Fruit fly (Drosophila melanogaster) whole organism, embryonic: Measurements from ENCODE around the gene CG1971.

Experiments used
- Blimp-1 ChIP-seq: fragments of 200-800 bp; sonication (Bioruptor generic); optimal IDR thresholded peaks from 3 replicates; lab custom pipeline; 2018; ENCODE audit warnings: missing biosample characterization, missing genetic modification characterization, mild to moderate bottlenecking, moderate library complexity, missing genetic modification reagents
- CG10209 ChIP-seq: fragments of 200-800 bp; sonication (Bioruptor generic); optimal IDR thresholded peaks from 3 replicates; lab custom pipeline; 2017; ENCODE audit warnings: missing biosample characterization, mild to moderate bottlenecking, missing genetic modification characterization, missing genetic modification reagents
- CG10565 ChIP-seq: fragments of 200-800 bp; sonication (Bioruptor generic); optimal IDR thresholded peaks from 3 replicates; lab custom pipeline; 2016; ENCODE audit warnings: missing biosample characterization, mild to moderate bottlenecking, missing genetic modification characterization
- CG10654 ChIP-seq: fragments of 200-800 bp; sonication (Bioruptor generic); optimal IDR thresholded peaks from 2 replicates; lab custom pipeline; 2016; ENCODE audit warnings: missing biosample characterization, missing genetic modification characterization
- CG14667 ChIP-seq: fragments of 200-800 bp; sonication (Bioruptor generic); IDR thresholded peaks from 2 replicates; pipeline ENCODE4 v1.3.6; 2022; ENCODE audit warnings: missing biosample characterization, missing genetic modification characterization
- CG2116 ChIP-seq: fragments of 200-800 bp; sonication (Bioruptor generic); optimal IDR thresholded peaks from 3 replicates; lab custom pipeline; 2018; ENCODE audit warnings: missing biosample characterization, mild to moderate bottlenecking, missing genetic modification characterization
- CG2678 ChIP-seq: fragments of 200-800 bp; sonication (Bioruptor generic); optimal IDR thresholded peaks from 3 replicates; lab custom pipeline; 2019; ENCODE audit warnings: missing biosample characterization, mild to moderate bottlenecking, missing genetic modification characterization, moderate library complexity
- CG30431 ChIP-seq: fragments of 200-800 bp; sonication (Bioruptor generic); optimal IDR thresholded peaks from 2 replicates; lab custom pipeline; 2017; ENCODE audit warnings: missing biosample characterization, missing genetic modification characterization
- CG32532 ChIP-seq: fragments of 200-800 bp; sonication (Bioruptor generic); IDR thresholded peaks from 2 replicates; pipeline ENCODE4 v1.3.6; 2022; ENCODE audit warnings: missing biosample characterization, missing genetic modification characterization
- CG32772 ChIP-seq: fragments of 200-800 bp; sonication (Bioruptor generic); IDR thresholded peaks from 2 replicates; pipeline ENCODE4 v1.3.6; 2022; ENCODE audit warnings: missing biosample characterization, missing genetic modification characterization
- CG3995 ChIP-seq: fragments of 200-800 bp; sonication (Bioruptor generic); optimal IDR thresholded peaks from 3 replicates; lab custom pipeline; 2016; ENCODE audit warnings: missing biosample characterization, missing genetic modification characterization
- CG4617 ChIP-seq: fragments of 200-800 bp; sonication (Bioruptor generic); optimal IDR thresholded peaks from 3 replicates; lab custom pipeline; 2016; ENCODE audit warnings: missing biosample characterization, missing genetic modification characterization, borderline replicate concordance
- CG4707 ChIP-seq: fragments of 200-800 bp; sonication (Bioruptor generic); optimal IDR thresholded peaks from 2 replicates; lab custom pipeline; 2018; ENCODE audit warnings: missing biosample characterization, mild to moderate bottlenecking, missing genetic modification characterization, moderate library complexity
- CG6272 ChIP-seq: fragments of 200-800 bp; sonication (Bioruptor generic); IDR thresholded peaks from 2 replicates; pipeline ENCODE4 v1.3.6; 2022; ENCODE audit warnings: missing biosample characterization, missing genetic modification characterization
- CG6654 ChIP-seq: fragments of 200-800 bp; sonication (Bioruptor generic); optimal IDR thresholded peaks from 2 replicates; lab custom pipeline; 2017; ENCODE audit warnings: missing biosample characterization, mild to moderate bottlenecking, missing genetic modification characterization
- CG6689 ChIP-seq: fragments of 200-800 bp; sonication (Bioruptor generic); IDR thresholded peaks from 2 replicates; pipeline ENCODE4 v1.3.6; 2022; ENCODE audit warnings: missing biosample characterization, missing genetic modification characterization
- CG6791 ChIP-seq: fragments of 200-800 bp; sonication (Bioruptor generic); IDR thresholded peaks from 3 replicates; pipeline ENCODE4 v1.3.6; 2022; ENCODE audit warnings: missing biosample characterization, missing genetic modification characterization; ENCODE audit not compliant: partially characterized antibody
- CG7987 ChIP-seq: fragments of 200-800 bp; sonication (Bioruptor generic); optimal IDR thresholded peaks from 2 replicates; lab custom pipeline; 2018; ENCODE audit warnings: missing biosample characterization, mild to moderate bottlenecking, missing genetic modification characterization, moderate library complexity
- CG8281 ChIP-seq: fragments of 200-800 bp; sonication (Bioruptor generic); optimal IDR thresholded peaks from 2 replicates; lab custom pipeline; 2018; ENCODE audit warnings: missing biosample characterization, mild to moderate bottlenecking, missing genetic modification characterization, moderate library complexity
- Dip2 ChIP-seq: fragments of 200-800 bp; sonication (Bioruptor generic); IDR thresholded peaks from 2 replicates; pipeline ENCODE4 v1.3.6; 2022; ENCODE audit warnings: missing biosample characterization, missing genetic modification characterization
- Dp ChIP-seq: fragments of 200-800 bp; sonication (Bioruptor generic); optimal IDR thresholded peaks from 2 replicates; lab custom pipeline; 2018; ENCODE audit warnings: missing biosample characterization, mild to moderate bottlenecking, missing genetic modification characterization, moderate library complexity
- Fer3 ChIP-seq: fragments of 200-800 bp; sonication (Bioruptor generic); optimal IDR thresholded peaks from 2 replicates; lab custom pipeline; 2018; ENCODE audit warnings: missing biosample characterization, mild to moderate bottlenecking, missing genetic modification characterization, moderate library complexity
- H2.0 ChIP-seq: fragments of 200-800 bp; sonication (Bioruptor generic); IDR thresholded peaks from 2 replicates; pipeline ENCODE4 v1.3.6; 2022; ENCODE audit warnings: missing biosample characterization, missing genetic modification characterization
- Hmx ChIP-seq: fragments of 200-800 bp; sonication (Bioruptor generic); optimal IDR thresholded peaks from 2 replicates; lab custom pipeline; 2016; ENCODE audit warnings: missing biosample characterization, missing genetic modification characterization
- MESR4 ChIP-seq: fragments of 200-800 bp; sonication (Bioruptor generic); optimal IDR thresholded peaks from 2 replicates; lab custom pipeline; 2018; ENCODE audit warnings: missing biosample characterization, mild to moderate bottlenecking, missing genetic modification characterization, moderate library complexity
- Six4 ChIP-seq: fragments of 200-800 bp; sonication (Bioruptor generic); optimal IDR thresholded peaks from 2 replicates; lab custom pipeline; 2016; ENCODE audit warnings: missing biosample characterization, missing genetic modification characterization
- Spps ChIP-seq: fragments of 200-800 bp; sonication (Bioruptor generic); optimal IDR thresholded peaks from 2 replicates; lab custom pipeline; 2018; ENCODE audit warnings: missing biosample characterization, mild to moderate bottlenecking, missing genetic modification characterization
- ab ChIP-seq: fragments of 200-800 bp; sonication (Bioruptor generic); optimal IDR thresholded peaks from 2 replicates; lab custom pipeline; 2016; ENCODE audit warnings: missing biosample characterization, missing genetic modification characterization
- chif ChIP-seq, 2 experiments: fragments of 200-800 bp; sonication (Bioruptor generic); optimal IDR thresholded peaks; 3 replicates each; lab custom pipeline; 2016; ENCODE audit warnings: missing biosample characterization in 2 of 2, missing genetic modification characterization in 2 of 2
- chm ChIP-seq: fragments of 200-800 bp; sonication (Bioruptor generic); IDR thresholded peaks from 2 replicates; pipeline ENCODE4 v1.3.6; 2022; ENCODE audit warnings: missing biosample characterization, missing genetic modification characterization
- dimm ChIP-seq: fragments of 200-800 bp; sonication (Bioruptor generic); IDR thresholded peaks from 2 replicates; pipeline ENCODE4 v1.3.6; 2022; ENCODE audit warnings: missing biosample characterization, missing genetic modification characterization
- ems ChIP-seq: fragments of 200-800 bp; sonication (Bioruptor generic); optimal IDR thresholded peaks from 3 replicates; lab custom pipeline; 2016; ENCODE audit warnings: missing biosample characterization, missing genetic modification characterization
- esg ChIP-seq: fragments of 200-800 bp; sonication (Bioruptor generic); conservative IDR thresholded peaks from 2 replicates; pipeline ENCODE4 v1.3.6; 2022; ENCODE audit warnings: missing biosample characterization, missing genetic modification characterization
- fd102C ChIP-seq: fragments of 200-800 bp; sonication (Bioruptor generic); optimal IDR thresholded peaks from 2 replicates; lab custom pipeline; 2018; ENCODE audit warnings: missing biosample characterization, mild to moderate bottlenecking, missing genetic modification characterization, moderate library complexity
- ham ChIP-seq: fragments of 200-800 bp; sonication (Bioruptor generic); IDR thresholded peaks from 2 replicates; pipeline ENCODE4 v1.3.6; 2022; ENCODE audit warnings: missing biosample characterization, missing genetic modification characterization
- hkb ChIP-seq, 2 experiments: fragments of 200-800 bp in 1 of 2; fragments of >200 bp in 1 of 2; sonication (Bioruptor generic) in 1 of 2; IDR thresholded peaks in 1 of 2; optimal IDR thresholded peaks in 1 of 2; 2 replicates each; pipeline versions ENCODE4 v1.3.6 to Lab custom; 2017 to 2022; ENCODE audit warnings: missing biosample characterization in 1 of 2, missing genetic modification characterization in 1 of 2
- ken ChIP-seq: fragments of 200-800 bp; sonication (Bioruptor generic); IDR thresholded peaks from 3 replicates; pipeline ENCODE4 v1.3.6; 2022; ENCODE audit warnings: missing biosample characterization, missing genetic modification characterization
- luna ChIP-seq: fragments of 200-800 bp; sonication (Bioruptor generic); optimal IDR thresholded peaks from 2 replicates; lab custom pipeline; 2016; ENCODE audit warnings: missing biosample characterization, missing genetic modification characterization
- maf-S ChIP-seq: fragments of 200-800 bp; sonication (Bioruptor generic); optimal IDR thresholded peaks from 2 replicates; lab custom pipeline; 2016; ENCODE audit warnings: missing biosample characterization, missing genetic modification characterization
- mirr ChIP-seq: fragments of 200-800 bp; sonication (Bioruptor generic); optimal IDR thresholded peaks from 3 replicates; lab custom pipeline; 2018; ENCODE audit warnings: missing biosample characterization, mild to moderate bottlenecking, missing genetic modification characterization
- otp ChIP-seq: fragments of 200-800 bp; sonication (Bioruptor generic); IDR thresholded peaks from 3 replicates; pipeline ENCODE4, ENCODE4 v1.3.6; 2022; ENCODE audit warnings: missing biosample characterization, missing genetic modification characterization
- repo ChIP-seq: fragments of 200-800 bp; sonication (Bioruptor generic); optimal IDR thresholded peaks from 2 replicates; lab custom pipeline; 2016; ENCODE audit warnings: missing biosample characterization, missing genetic modification characterization
- sim ChIP-seq: fragments of 200-800 bp; sonication (Bioruptor generic); IDR thresholded peaks from 2 replicates; pipeline ENCODE4 v1.3.6; 2022; ENCODE audit warnings: missing biosample characterization, missing genetic modification characterization
- stwl ChIP-seq: fragments of 200-800 bp; sonication (Bioruptor generic); optimal IDR thresholded peaks from 3 replicates; lab custom pipeline; 2018; ENCODE audit warnings: missing biosample characterization, mild to moderate bottlenecking, missing genetic modification characterization, moderate library complexity
- sug ChIP-seq: fragments of 200-800 bp; optimal IDR thresholded peaks from 2 replicates; lab custom pipeline; 2019; ENCODE audit warnings: missing biosample characterization, mild to moderate bottlenecking, missing genetic modification characterization, moderate library complexity
- twi ChIP-seq: fragments of 200-800 bp; optimal IDR thresholded peaks from 2 replicates; lab custom pipeline; 2019; ENCODE audit warnings: missing biosample characterization, mild to moderate bottlenecking, missing genetic modification characterization, moderate library complexity
- wdn ChIP-seq: fragments of 200-800 bp; sonication (Bioruptor generic); IDR thresholded peaks from 2 replicates; pipeline ENCODE4 v1.3.6; 2022; ENCODE audit warnings: missing biosample characterization, missing genetic modification characterization
- zfh1 ChIP-seq: fragments of 200-800 bp; sonication (Bioruptor generic); IDR thresholded peaks from 3 replicates; pipeline ENCODE4 v1.3.6; 2022; ENCODE audit warnings: missing biosample characterization, missing genetic modification characterization

CG1971 gene

dm6 chr3R:31793664-31794417, 11.4 kb upstream of the CG1971 start, which contains the start of the genes Mccc1 and Acf (continued):
- TF ChIP-seq Hmx (GFP tag; lab: Kevin White, UChicago), result no peak
- peak; percentile 33; the same call in 1 of the 3 replicates for TF ChIP-seq zfh1
- TF ChIP-seq Blimp-1 (GFP tag; lab: Kevin White, UChicago), result no peak
- peak; percentile 45; the same call in 1 of the 2 replicates for TF ChIP-seq wdn (GFP tag; lab: Robert Waterston, UW)
- peak; percentile 68; the same call in 2 of the 3 replicates for TF ChIP-seq CG6791 (GFP tag; lab: Robert Waterston, UW)

dm6 chr3R:31794457-31794856, 10.8 kb upstream of the CG1971 start:
- TF ChIP-seq Spps (tag; lab: Kevin White, UChicago) (no peak), ham (no peak), repo (GFP tag; lab: Kevin White, UChicago) (no peak), fd102C (GFP tag; lab: Kevin White, UChicago) (no peak), CG6689 (no peak), H2.0 (GFP tag; lab: Robert Waterston, UW) (no peak), CG10565 (GFP tag; lab: Kevin White, UChicago) (no peak), stwl (tag; lab: Kevin White, UChicago) (peak; percentile 35), hkb (optimal IDR thresholded peaks at IDR 0.05; lab: Kevin White, UChicago) (no peak), hkb (GFP tag; IDR thresholded peaks at IDR 0.05; lab: Robert Waterston, UW) (no peak), chif (GFP tag; optimal IDR thresholded peaks at IDR 0.05; lab: Kevin White, UChicago) (no peak), Dp (GFP tag; lab: Kevin White, UChicago) (peak; percentile 95), CG4617 (GFP tag; lab: Kevin White, UChicago) (no peak), MESR4 (GFP tag; lab: Kevin White, UChicago) (peak; percentile 16), otp (GFP tag; lab: Robert Waterston, UW) (no peak), Dip2 (GFP tag; lab: Robert Waterston, UW) (no peak), CG6272 (GFP tag; lab: Robert Waterston, UW) (no peak), CG2116 (peak; percentile 39), CG8281 (tag; lab: Kevin White, UChicago) (no peak), CG10209 (GFP tag; lab: Kevin White, UChicago) (no peak), CG4707 (GFP tag; lab: Kevin White, UChicago) (no peak), luna (GFP tag; lab: Kevin White, UChicago) (no peak), sim (GFP tag; lab: Robert Waterston, UW) (no peak), CG3995 (GFP tag; lab: Kevin White, UChicago) (no peak), mirr (GFP tag; lab: Kevin White, UChicago) (no peak), Fer3 (tag; lab: Kevin White, UChicago) (no peak), CG10654 (GFP tag; lab: Kevin White, UChicago) (no peak), CG14667 (no peak), twi (tag; lab: Kevin White, UChicago) (no peak), Six4 (no peak), ken (GFP tag; lab: Robert Waterston, UW) (no peak), CG2678 (tag; lab: Kevin White, UChicago) (no peak), esg (GFP tag; lab: Robert Waterston, UW) (no peak), maf-S (GFP tag; lab: Kevin White, UChicago) (no peak), CG32532 (0 out of 2 replicates have a peak, but pooled peaks have one; percentile 15), ab (GFP tag; lab: Kevin White, UChicago) (no peak), dimm (GFP tag; lab: Robert Waterston, UW) (no peak), sug (tag; lab: Kevin White, UChicago) (peak; percentile 96), CG30431 (GFP tag; lab: Kevin White, UChicago) (no peak), CG7987 (no peak), CG6654 (GFP tag; lab: Kevin White, UChicago) (no peak), ems (GFP tag; lab: Kevin White, UChicago) (no peak), chm (GFP tag; lab: Robert Waterston, UW) (no peak; the same call in 1 of the 2 replicates), CG32772 (GFP tag; lab: Robert Waterston, UW) (no peak)
